Fruit fly (Drosophila melanogaster): Measurements from ENCODE around the gene CG16711.

The CG16711 gene

dm6 chr3L:9726707-9727106 is 22.6 kb downstream of the CG16711 start, which contains the start of gene Naa60 (continued):
- TF ChIP-seq MTF-1 (GFP tag; optimal IDR thresholded peaks at IDR 0.05; ENCODE audit: borderline replicate concordance) (no peak), vnd (GFP tag; IDR thresholded peaks at IDR 0.05; ENCODE audit: partially characterized antibody) (peak; percentile 62), CG8359 (GFP tag; optimal IDR thresholded peaks at IDR 0.05; ENCODE audit: borderline replicate concordance) (no peak), CG7839 (tag; optimal IDR thresholded peaks at IDR 0.05) (no peak), CG34224 (GFP tag; IDR thresholded peaks at IDR 0.05; ENCODE audit: partially characterized antibody) (peak; percentile 93), btn (GFP tag; optimal IDR thresholded peaks at IDR 0.05) (no peak), MESR4 (GFP tag; optimal IDR thresholded peaks at IDR 0.05) (peak; percentile 70), Bdp1 (GFP tag; optimal IDR thresholded peaks at IDR 0.05) (no peak), CG33557 (GFP tag; optimal IDR thresholded peaks at IDR 0.05) (no peak), CG31224 (GFP tag; IDR thresholded peaks at IDR 0.05) (no peak), CG8089 (GFP tag; optimal IDR thresholded peaks at IDR 0.05) (no peak), CG12219 (GFP tag; optimal IDR thresholded peaks at IDR 0.05) (no peak), ato (GFP tag; IDR thresholded peaks at IDR 0.05; ENCODE audit: partially characterized antibody) (peak; percentile 59; the same call in 1 of the 2 replicates), wdn (GFP tag; IDR thresholded peaks at IDR 0.05) (no peak), unc-4 (GFP tag; IDR thresholded peaks at IDR 0.05; ENCODE audit: partially characterized antibody) (peak; percentile 92), Med (GFP tag) (peak; percentile 40), CG9797 (GFP tag; optimal IDR thresholded peaks at IDR 0.05) (peak; percentile 71), Elba2 (GFP tag; optimal IDR thresholded peaks at IDR 0.05) (peak; percentile 15), Taf1 (GFP tag; IDR thresholded peaks at IDR 0.05) (no peak), Deaf1 (tag; optimal IDR thresholded peaks at IDR 0.05) (no peak), MBD-R2 (GFP tag; IDR thresholded peaks at IDR 0.05) (peak; percentile 85), YL-1 (GFP tag; optimal IDR thresholded peaks at IDR 0.05) (peak; percentile 63), grau (tag; optimal IDR thresholded peaks at IDR 0.05) (peak; percentile 24), Lhr (GFP tag; optimal IDR thresholded peaks at IDR 0.05) (no peak), emc (GFP tag; optimal IDR thresholded peaks at IDR 0.05) (no peak), tin (GFP tag; optimal IDR thresholded peaks at IDR 0.05) (no peak), Mes4 (GFP tag; optimal IDR thresholded peaks at IDR 0.05) (no peak), CG6813 (GFP tag; optimal IDR thresholded peaks at IDR 0.05) (no peak), sug (tag; optimal IDR thresholded peaks at IDR 0.05) (peak; percentile 38), CG4617 (GFP tag; optimal IDR thresholded peaks at IDR 0.05; ENCODE audit: borderline replicate concordance) (peak; percentile 85), sd (tag; optimal IDR thresholded peaks at IDR 0.05) (no peak), pum (GFP tag; optimal IDR thresholded peaks at IDR 0.05) (no peak), nerfin-2 (GFP tag; IDR thresholded peaks at IDR 0.05; ENCODE audit: partially characterized antibody) (peak; percentile 67; the same call in 1 of the 2 replicates), Jarid2 (GFP tag; optimal IDR thresholded peaks at IDR 0.05) (no peak), ase (GFP tag; IDR thresholded peaks at IDR 0.05) (no peak), CG10209 (GFP tag; optimal IDR thresholded peaks at IDR 0.05) (no peak), Ets97D (GFP tag; optimal IDR thresholded peaks at IDR 0.05) (peak; percentile 0), CG8290 (GFP tag; optimal IDR thresholded peaks at IDR 0.05) (no peak), CG8290 (tag; optimal IDR thresholded peaks at IDR 0.05) (no peak), kay (GFP tag; optimal IDR thresholded peaks at IDR 0.05) (no peak), Gsc (GFP tag; IDR thresholded peaks at IDR 0.05) (no peak), gem (tag; optimal IDR thresholded peaks at IDR 0.05) (no peak), Dref (GFP tag; IDR thresholded peaks at IDR 0.05) (peak; percentile 73), ro (GFP tag; IDR thresholded peaks at IDR 0.05) (no peak), ci (GFP tag; IDR thresholded peaks at IDR 0.05) (no peak), jing (GFP tag; optimal IDR thresholded peaks at IDR 0.05) (no peak), hb (GFP tag; IDR thresholded peaks at IDR 0.05; ENCODE audit: partially characterized antibody) (peak; percentile 70; the same call in 2 of the 3 replicates), CG12942 (GFP tag; optimal IDR thresholded peaks at IDR 0.05) (no peak), CG6765 (GFP tag; optimal IDR thresholded peaks at IDR 0.05) (no peak), HLHmδ (GFP tag; optimal IDR thresholded peaks at IDR 0.05) (no peak), HLH4C (GFP tag; IDR thresholded peaks at IDR 0.05; ENCODE audit: partially characterized antibody) (peak; percentile 84)

Data from whole organism, embryonic.